Worm (Caenorhabditis elegans): Measurements from ENCODE around the gene C52E2.3.

- TF ChIP-seq nhr-28 (tag; optimal IDR thresholded peaks at IDR 0.05): no peak
- TF ChIP-seq lsy-2 (tag; optimal IDR thresholded peaks at IDR 0.05): no peak
- no peak for TF ChIP-seq snpc-4 (tag; optimal IDR thresholded peaks at IDR 0.05)
Measured at ce11 chrII:1890682-1891081, 39.6 kb downstream of the C52E2.3 start, which contains the start of gene math-9.

Measured in whole organism, mixed stage, embryonic.